Worm (Caenorhabditis elegans) whole organism, L3 larva: ENCODE measurements around the gene rpn-3.

Experiments used
- ama-1 ChIP-seq: fragments of 150-350 bp; optimal IDR thresholded peaks from 2 replicates; lab custom pipeline; 2018
- ceh-28 ChIP-seq: fragments of 150-350 bp; optimal IDR thresholded peaks from 2 replicates; lab custom pipeline; 2014; ENCODE audit warnings: missing biosample characterization, missing genetic modification reagents, missing genetic modification characterization
- ceh-82 ChIP-seq: fragments of 150-350 bp; optimal IDR thresholded peaks from 2 replicates; lab custom pipeline; 2014; ENCODE audit warnings: missing biosample characterization, missing genetic modification characterization
- nhr-11 ChIP-seq: fragments of 150-350 bp; optimal IDR thresholded peaks from 2 replicates; lab custom pipeline; 2014; ENCODE audit warnings: missing biosample characterization, missing genetic modification characterization
- nhr-237 ChIP-seq: fragments of 150-350 bp; optimal IDR thresholded peaks from 2 replicates; lab custom pipeline; 2014; ENCODE audit warnings: missing biosample characterization, missing genetic modification characterization
- nhr-28 ChIP-seq: fragments of 150-350 bp; optimal IDR thresholded peaks from 2 replicates; lab custom pipeline; 2014; ENCODE audit warnings: missing biosample characterization, missing genetic modification characterization
- skn-1 ChIP-seq: fragments of 150-350 bp; optimal IDR thresholded peaks from 2 replicates; lab custom pipeline; 2014; ENCODE audit warnings: missing biosample characterization, missing genetic modification characterization
- snpc-4 ChIP-seq: fragments of 150-350 bp; optimal IDR thresholded peaks from 2 replicates; lab custom pipeline; 2014; ENCODE audit warnings: missing biosample characterization, missing genetic modification characterization
- tbx-2 ChIP-seq: sonication (generic microtip); optimal IDR thresholded peaks from 2 replicates; lab custom pipeline; 2016; ENCODE audit warnings: mild to moderate bottlenecking, missing genetic modification characterization, missing compliant biosample characterization
- unc-39 ChIP-seq: sonication (generic microtip); optimal IDR thresholded peaks from 4 replicates; lab custom pipeline; 2017; ENCODE audit warnings: missing biosample characterization, missing genetic modification characterization
- unc-62 ChIP-seq: fragments of 150-350 bp; sonication (generic microtip); optimal IDR thresholded peaks from 4 replicates; lab custom pipeline; 2014; ENCODE audit warnings: missing biosample characterization, missing genetic modification reagents, missing genetic modification characterization
- ztf-11 ChIP-seq: fragments of 150-350 bp; optimal IDR thresholded peaks from 2 replicates; lab custom pipeline; 2014; ENCODE audit warnings: missing biosample characterization, missing genetic modification characterization

- no peak for TF ChIP-seq tbx-2
- no peak for TF ChIP-seq nhr-11 (tag; lab: Kevin White, UChicago)
- no peak for TF ChIP-seq snpc-4 (tag; lab: Kevin White, UChicago)
- no peak for TF ChIP-seq unc-39 (tag; lab: Kevin White, UChicago)
- TF ChIP-seq ama-1 (lab: Kevin White, UChicago) = no peak
- no peak for TF ChIP-seq unc-62 (GFP tag; lab: Kevin White, UChicago)
- no peak for TF ChIP-seq skn-1 (tag; lab: Kevin White, UChicago)
- TF ChIP-seq nhr-28 (tag; lab: Kevin White, UChicago) = no peak
- no peak for TF ChIP-seq ceh-82 (tag; lab: Kevin White, UChicago)
- no peak for TF ChIP-seq ztf-11 (tag; lab: Kevin White, UChicago)
- no peak for TF ChIP-seq nhr-237 (tag; lab: Kevin White, UChicago)
- TF ChIP-seq ceh-28 (tag; lab: Kevin White, UChicago) = no peak
Measured at ce11 chrIII:8416871-8417191, 30.3 kb upstream of the rpn-3 start.
